Fruit fly (Drosophila melanogaster): ENCODE results near the gene CG43083.

DNA sequence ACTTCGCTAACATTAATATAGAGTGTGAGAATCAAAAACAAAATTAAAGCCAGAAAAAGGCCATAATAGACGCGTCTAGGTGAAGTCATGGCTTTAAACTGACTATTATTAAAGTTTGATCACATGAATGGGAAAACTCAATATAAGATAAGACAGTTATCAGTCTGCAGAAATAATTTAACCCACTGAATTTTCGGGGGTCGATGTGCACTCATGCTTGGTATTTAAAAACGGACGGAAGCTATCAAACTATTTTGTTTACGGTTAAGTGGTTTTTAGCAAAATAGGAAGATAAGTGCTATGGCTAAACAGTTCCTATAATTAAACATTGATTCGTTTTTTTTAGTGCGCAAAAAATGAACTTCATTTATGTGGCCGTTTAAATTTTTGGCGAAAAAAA is 43.6 kb downstream of the CG43083 start, which contains the start of gene CG34451:
- no peak for TF ChIP-seq cic (GFP tag; optimal IDR thresholded peaks at IDR 0.05)
- TF ChIP-seq Mnt (GFP tag; optimal IDR thresholded peaks at IDR 0.05), result no peak
- no peak for TF ChIP-seq cnc (optimal IDR thresholded peaks at IDR 0.05)
- no peak for TF ChIP-seq CG7045 (GFP tag; optimal IDR thresholded peaks at IDR 0.05)
- no peak for TF ChIP-seq Clk (GFP tag; optimal IDR thresholded peaks at IDR 0.05)
- no peak for TF ChIP-seq CG14711 (tag; optimal IDR thresholded peaks at IDR 0.05)

Measured in whole organism, adult.